Worm (Caenorhabditis elegans) whole organism, early embryonic: ENCODE results near the gene T24G10.2.

Experiments used
- B0310.2 ChIP-seq: sonication (generic microtip); optimal IDR thresholded peaks from 2 replicates; lab custom pipeline; 2016; ENCODE audit warnings: mild to moderate bottlenecking, missing genetic modification characterization, missing compliant biosample characterization
- F13C5.2 ChIP-seq: sonication (generic microtip); optimal IDR thresholded peaks from 2 replicates; lab custom pipeline; 2017; ENCODE audit warnings: mild to moderate bottlenecking, missing genetic modification characterization, inconsistent platforms, missing compliant biosample characterization
- aly-1 ChIP-seq: sonication (generic microtip); optimal IDR thresholded peaks from 2 replicates; lab custom pipeline; 2016; ENCODE audit warnings: missing genetic modification characterization, missing compliant biosample characterization
- ama-1 ChIP-seq: fragments of 150-350 bp; optimal IDR thresholded peaks from 2 replicates; lab custom pipeline; 2014
- ceh-13 ChIP-seq: fragments of 200-800 bp; sonication (Bioruptor generic); optimal IDR thresholded peaks from 2 replicates; lab custom pipeline; 2018; ENCODE audit warnings: mild to moderate bottlenecking, missing genetic modification characterization, missing compliant biosample characterization
- ceh-36 ChIP-seq: sonication (generic microtip); optimal IDR thresholded peaks from 2 replicates; lab custom pipeline; 2016; ENCODE audit warnings: missing genetic modification characterization, inconsistent platforms, missing compliant biosample characterization
- ets-7 ChIP-seq: sonication (generic microtip); optimal IDR thresholded peaks from 2 replicates; lab custom pipeline; 2016; ENCODE audit warnings: missing genotype, missing genetic modification characterization, missing compliant biosample characterization
- flt-1 ChIP-seq: fragments of 200-800 bp; sonication (Bioruptor generic); IDR thresholded peaks from 2 replicates; pipeline ENCODE4 v1.3.6; 2022; ENCODE audit warnings: missing genetic modification characterization, missing compliant biosample characterization
- hmbx-1 ChIP-seq: sonication (generic microtip); optimal IDR thresholded peaks from 2 replicates; lab custom pipeline; 2016; ENCODE audit warnings: mild to moderate bottlenecking, missing genetic modification characterization, missing compliant biosample characterization
- hmg-4 ChIP-seq: fragments of 200-800 bp; sonication (Bioruptor generic); optimal IDR thresholded peaks from 2 replicates; lab custom pipeline; 2018; ENCODE audit warnings: mild to moderate bottlenecking, missing genetic modification characterization, missing compliant biosample characterization
- hnd-1 ChIP-seq: sonication (generic microtip); optimal IDR thresholded peaks from 2 replicates; lab custom pipeline; 2016; ENCODE audit warnings: missing genetic modification characterization, missing compliant biosample characterization
- pes-1 ChIP-seq: fragments of 200-800 bp; sonication (Bioruptor generic); IDR thresholded peaks from 2 replicates; pipeline ENCODE4 v1.3.6; 2022; ENCODE audit warnings: missing genetic modification reagents, missing genetic modification characterization, missing compliant biosample characterization
- scrt-1 ChIP-seq: fragments of 200-800 bp; sonication (Bioruptor generic); IDR thresholded peaks from 2 replicates; pipeline ENCODE4 v1.3.6; 2022; ENCODE audit warnings: missing genetic modification characterization, missing compliant biosample characterization
- sea-1 ChIP-seq: fragments of 200-800 bp; sonication (Bioruptor generic); conservative IDR thresholded peaks from 2 replicates; pipeline ENCODE4 v1.3.6; 2022; ENCODE audit warnings: missing genetic modification characterization, missing compliant biosample characterization
- tbx-11 ChIP-seq: fragments of 200-800 bp; sonication (Bioruptor generic); IDR thresholded peaks from 2 replicates; pipeline ENCODE4 v1.3.6; 2022; ENCODE audit warnings: missing genetic modification characterization, missing compliant biosample characterization
- tbx-37 ChIP-seq: fragments of 200-800 bp; sonication (Bioruptor generic); conservative IDR thresholded peaks from 2 replicates; pipeline ENCODE4 v1.3.6; 2022; ENCODE audit warnings: missing genetic modification reagents, missing genetic modification characterization, missing compliant biosample characterization
- tra-4 ChIP-seq: sonication (generic microtip); optimal IDR thresholded peaks from 2 replicates; lab custom pipeline; 2017; ENCODE audit warnings: missing genetic modification characterization, missing compliant biosample characterization

The T24G10.2 gene

ce11 chrIII:5472693-5473092 lies 30.1 kb upstream of the T24G10.2 start:
- TF ChIP-seq ama-1 (lab: Kevin White, UChicago) (no peak), ceh-36 (tag; lab: Kevin White, UChicago) (peak; percentile 15)

ce11 chrIII:5469090-5469489 lies 26.5 kb upstream of the T24G10.2 start:
- TF ChIP-seq ceh-13 (GFP tag; lab: Kevin White, UChicago) (no peak), F13C5.2 (tag; lab: Kevin White, UChicago) (no peak)

- no peak for TF ChIP-seq sea-1 (GFP tag; lab: Robert Waterston, UW)
- TF ChIP-seq pes-1 = no peak
- no peak for TF ChIP-seq ets-7 (tag; lab: Kevin White, UChicago)
- TF ChIP-seq ceh-13 (GFP tag; lab: Kevin White, UChicago) = no peak
- TF ChIP-seq tra-4 (tag; lab: Kevin White, UChicago) = no peak
- TF ChIP-seq tbx-37 (GFP tag; lab: Robert Waterston, UW) = no peak
- TF ChIP-seq aly-1 (tag; lab: Kevin White, UChicago) = no peak
These were observed 22.3 kb upstream of the T24G10.2 start for ce11 chrIII:5464850-5465249.

ce11 chrIII:5464077-5464476 lies 21.5 kb upstream of the T24G10.2 start, which contains the start of gene F48E8.2:
Gene F48E8.2 (plus strand): TSS chrIII:5464377.
- no peak for TF ChIP-seq ceh-13 (GFP tag; lab: Kevin White, UChicago)
- TF ChIP-seq tra-4 (tag; lab: Kevin White, UChicago) = no peak
- TF ChIP-seq ama-1 (lab: Kevin White, UChicago) = no peak
- TF ChIP-seq tbx-37 (GFP tag; lab: Robert Waterston, UW) = no peak
- no peak for TF ChIP-seq sea-1 (GFP tag; lab: Robert Waterston, UW)
- no peak for TF ChIP-seq aly-1 (tag; lab: Kevin White, UChicago)
- no peak for TF ChIP-seq hmg-4 (GFP tag; lab: Kevin White, UChicago)
- TF ChIP-seq hnd-1 = no peak
- TF ChIP-seq pes-1 = no peak
- TF ChIP-seq F13C5.2 (tag; lab: Kevin White, UChicago) = no peak
- TF ChIP-seq scrt-1 = no peak
- TF ChIP-seq ets-7 (tag; lab: Kevin White, UChicago) = no peak
- no peak for TF ChIP-seq hmbx-1 (tag; lab: Kevin White, UChicago)
- no peak for TF ChIP-seq flt-1
- no peak for TF ChIP-seq B0310.2 (tag; lab: Kevin White, UChicago)

- TF ChIP-seq ama-1 (lab: Kevin White, UChicago) (no peak), hnd-1 (no peak), ceh-36 (tag; lab: Kevin White, UChicago) (no peak), aly-1 (tag; lab: Kevin White, UChicago) (no peak), hmbx-1 (tag; lab: Kevin White, UChicago) (no peak), B0310.2 (tag; lab: Kevin White, UChicago) (no peak), tbx-37 (GFP tag; lab: Robert Waterston, UW) (no peak), hmg-4 (GFP tag; lab: Kevin White, UChicago) (no peak), sea-1 (GFP tag; lab: Robert Waterston, UW) (no peak), scrt-1 (no peak), F13C5.2 (tag; lab: Kevin White, UChicago) (no peak), flt-1 (no peak), tbx-11 (GFP tag; lab: Robert Waterston, UW) (no peak), ets-7 (tag; lab: Kevin White, UChicago) (no peak), pes-1 (no peak), tra-4 (tag; lab: Kevin White, UChicago) (no peak)
These were observed 18.5 kb upstream of the T24G10.2 start, which contains the start of gene F48E8.3 for ce11 chrIII:5461079-5461478. Gene F48E8.3 (plus strand): TSS chrIII:5461379.

- TF ChIP-seq hmg-4 (GFP tag; lab: Kevin White, UChicago) (no peak), tbx-37 (GFP tag; lab: Robert Waterston, UW) (no peak), scrt-1 (no peak), ets-7 (tag; lab: Kevin White, UChicago) (no peak), flt-1 (no peak), F13C5.2 (tag; lab: Kevin White, UChicago) (no peak), ama-1 (lab: Kevin White, UChicago) (no peak), tra-4 (tag; lab: Kevin White, UChicago) (no peak), tbx-11 (GFP tag; lab: Robert Waterston, UW) (no peak), ceh-36 (tag; lab: Kevin White, UChicago) (no peak), pes-1 (no peak), aly-1 (tag; lab: Kevin White, UChicago) (no peak), hnd-1 (no peak), B0310.2 (tag; lab: Kevin White, UChicago) (no peak), hmbx-1 (tag; lab: Kevin White, UChicago) (no peak), sea-1 (GFP tag; lab: Robert Waterston, UW) (no peak), ceh-13 (GFP tag; lab: Kevin White, UChicago) (no peak)
These were observed 10.7 kb upstream of the T24G10.2 start, which contains the start of gene F48E8.4 for ce11 chrIII:5453290-5453689. Gene F48E8.4 (plus strand): TSS chrIII:5453590.

ce11 chrIII:5450430-5450829 lies 7.9 kb upstream of the T24G10.2 start, which contains the start of gene paa-1:
Gene paa-1 (plus strand): TSS chrIII:5450730.
- TF ChIP-seq ama-1 (lab: Kevin White, UChicago) = no peak
- TF ChIP-seq aly-1 (tag; lab: Kevin White, UChicago) = no peak
- no peak for TF ChIP-seq scrt-1

- TF ChIP-seq ceh-13 (GFP tag; lab: Kevin White, UChicago) (no peak), aly-1 (tag; lab: Kevin White, UChicago) (no peak), scrt-1 (no peak), F13C5.2 (tag; lab: Kevin White, UChicago) (peak; percentile 23), flt-1 (no peak), ceh-36 (tag; lab: Kevin White, UChicago) (no peak)
These were observed 7.3 kb upstream of the T24G10.2 start, which contains the start of gene F48E8.8 for ce11 chrIII:5449762-5450308. Gene F48E8.8 (minus strand): TSS chrIII:5449812.
